Fruit fly (Drosophila melanogaster) whole organism, embryonic: Measurements from ENCODE around the gene Ptp10D.

ENCODE experiments used
- Awh ChIP-seq: fragments of 200-800 bp; sonication (Bioruptor generic); IDR thresholded peaks from 2 replicates; pipeline ENCODE4, ENCODE4 v1.3.6; 2022; ENCODE audit warnings: missing biosample characterization, missing genetic modification characterization
- CG1024 ChIP-seq: fragments of 200-800 bp; sonication (Bioruptor generic); IDR thresholded peaks from 2 replicates; pipeline ENCODE4 v1.3.6; 2022; ENCODE audit warnings: missing biosample characterization, missing genetic modification characterization
- CG12104 ChIP-seq: fragments of 200-800 bp; sonication (Bioruptor generic); optimal IDR thresholded peaks from 3 replicates; lab custom pipeline; 2016; ENCODE audit warnings: missing biosample characterization, missing genetic modification characterization
- CG12236 ChIP-seq: fragments of 200-800 bp; sonication (Bioruptor generic); optimal IDR thresholded peaks from 2 replicates; lab custom pipeline; 2016; ENCODE audit warnings: missing biosample characterization, missing genetic modification characterization
- CG14860 ChIP-seq: fragments of 200-800 bp; sonication (Bioruptor generic); IDR thresholded peaks from 3 replicates; pipeline ENCODE4 v1.3.6; 2022; ENCODE audit warnings: missing biosample characterization, missing genetic modification characterization; ENCODE audit not compliant: partially characterized antibody
- CG1603 ChIP-seq: fragments of 200-800 bp; sonication (Bioruptor generic); optimal IDR thresholded peaks from 2 replicates; lab custom pipeline; 2019; ENCODE audit warnings: missing biosample characterization, mild to moderate bottlenecking, missing genetic modification characterization, moderate library complexity
- CG16813 ChIP-seq: fragments of 200-800 bp; sonication (Bioruptor generic); IDR thresholded peaks from 3 replicates; pipeline ENCODE4 v1.3.6; 2022; ENCODE audit warnings: missing biosample characterization, missing genetic modification characterization; ENCODE audit not compliant: partially characterized antibody
- CG16863 ChIP-seq: fragments of 200-800 bp; sonication (Bioruptor generic); optimal IDR thresholded peaks from 3 replicates; lab custom pipeline; 2016; ENCODE audit warnings: missing biosample characterization, missing genetic modification characterization
- CG18599 ChIP-seq: fragments of 200-800 bp; sonication (Bioruptor generic); optimal IDR thresholded peaks from 3 replicates; lab custom pipeline; 2017; ENCODE audit warnings: missing biosample characterization, missing genetic modification characterization, mild to moderate bottlenecking, moderate library complexity, missing genetic modification reagents
- CG2202 ChIP-seq: fragments of 200-800 bp; sonication (Bioruptor generic); optimal IDR thresholded peaks from 2 replicates; lab custom pipeline; 2018; ENCODE audit warnings: missing biosample characterization, mild to moderate bottlenecking, missing genetic modification characterization
- CG2712 ChIP-seq: fragments of 200-800 bp; optimal IDR thresholded peaks from 3 replicates; lab custom pipeline; 2019; ENCODE audit warnings: missing biosample characterization, mild to moderate bottlenecking, missing genetic modification characterization, moderate library complexity
- CG31224 ChIP-seq: fragments of 200-800 bp; sonication (Bioruptor generic); IDR thresholded peaks from 2 replicates; pipeline ENCODE4 v1.3.6; 2022; ENCODE audit warnings: missing biosample characterization, missing genetic modification characterization
- CG4404 ChIP-seq: fragments of 200-800 bp; sonication (Bioruptor generic); IDR thresholded peaks from 2 replicates; pipeline ENCODE4 v1.3.6; 2022; ENCODE audit warnings: missing biosample characterization, missing genetic modification characterization
- CG5245 ChIP-seq: fragments of 200-800 bp; sonication (Bioruptor generic); optimal IDR thresholded peaks from 3 replicates; lab custom pipeline; 2016; ENCODE audit warnings: missing biosample characterization, missing genetic modification characterization
- CG7745 ChIP-seq: fragments of 200-800 bp; sonication (Bioruptor generic); optimal IDR thresholded peaks from 2 replicates; lab custom pipeline; 2018; ENCODE audit warnings: missing biosample characterization, mild to moderate bottlenecking, missing genetic modification characterization, moderate library complexity
- CG7839 ChIP-seq: fragments of 200-800 bp; sonication (Bioruptor generic); optimal IDR thresholded peaks from 3 replicates; lab custom pipeline; 2018; ENCODE audit warnings: missing biosample characterization, mild to moderate bottlenecking, missing genetic modification characterization, moderate library complexity
- CG8388 ChIP-seq: fragments of 200-800 bp; sonication (Bioruptor generic); optimal IDR thresholded peaks from 2 replicates; lab custom pipeline; 2019; ENCODE audit warnings: missing biosample characterization, mild to moderate bottlenecking, missing genetic modification characterization, moderate library complexity
- CG9437 ChIP-seq: fragments of 200-800 bp; sonication (Bioruptor generic); optimal IDR thresholded peaks from 2 replicates; lab custom pipeline; 2018; ENCODE audit warnings: missing biosample characterization, mild to moderate bottlenecking, missing genetic modification characterization
- CG9797 ChIP-seq: fragments of 200-800 bp; sonication (Bioruptor generic); optimal IDR thresholded peaks from 3 replicates; lab custom pipeline; 2018; ENCODE audit warnings: missing biosample characterization, mild to moderate bottlenecking, missing genetic modification characterization
- CG9876 ChIP-seq: fragments of 200-800 bp; sonication (Bioruptor generic); optimal IDR thresholded peaks from 2 replicates; lab custom pipeline; 2016; ENCODE audit warnings: missing biosample characterization, missing genetic modification characterization
- CG9932 ChIP-seq: fragments of 200-800 bp; sonication (Bioruptor generic); IDR thresholded peaks from 2 replicates; pipeline ENCODE4 v1.3.6; 2022; ENCODE audit warnings: missing biosample characterization, missing genetic modification characterization
- CkIIα-i1 ChIP-seq: fragments of 200-800 bp; sonication (Bioruptor generic); IDR thresholded peaks from 2 replicates; pipeline ENCODE4 v1.3.6; 2022; ENCODE audit warnings: missing biosample characterization, missing genetic modification characterization
- D ChIP-seq, 2 experiments: fragments of 200-800 bp in 1 of 2; fragments of >200 bp in 1 of 2; sonication (Bioruptor generic) in 1 of 2; optimal IDR thresholded peaks; 2 replicates in 1 of 2; 3 replicates in 1 of 2; lab custom pipeline; 2017; ENCODE audit warnings: mild to moderate bottlenecking in 1 of 2, missing biosample characterization in 1 of 2, missing genetic modification characterization in 1 of 2, missing genetic modification reagents in 1 of 2
- Fer3 ChIP-seq: fragments of 200-800 bp; sonication (Bioruptor generic); optimal IDR thresholded peaks from 2 replicates; lab custom pipeline; 2018; ENCODE audit warnings: missing biosample characterization, mild to moderate bottlenecking, missing genetic modification characterization, moderate library complexity
- Gsc ChIP-seq: fragments of 200-800 bp; sonication (Bioruptor generic); IDR thresholded peaks from 2 replicates; pipeline ENCODE4 v1.3.6; 2022; ENCODE audit warnings: missing biosample characterization, missing genetic modification characterization
- Gug ChIP-seq: fragments of 200-800 bp; sonication (Bioruptor generic); IDR thresholded peaks from 4 replicates; pipeline ENCODE4 v1.3.6; 2022; ENCODE audit warnings: missing biosample characterization, missing genetic modification characterization
- Mes4 ChIP-seq: fragments of 200-800 bp; sonication (Bioruptor generic); optimal IDR thresholded peaks from 2 replicates; lab custom pipeline; 2016; ENCODE audit warnings: missing biosample characterization, missing genetic modification characterization
- Oaz ChIP-seq: fragments of 200-800 bp; sonication (Bioruptor generic); IDR thresholded peaks from 2 replicates; pipeline ENCODE4 v1.3.6; 2022; ENCODE audit warnings: missing biosample characterization, missing genetic modification characterization
- Stat92E ChIP-seq, 3 experiments: fragments of >200 bp in 2 of 3; fragments of 200-800 bp in 1 of 3; sonication (Bioruptor generic) in 1 of 3; optimal IDR thresholded peaks; 2 replicates each; lab custom pipeline; 2017 to 2019; ENCODE audit warnings: missing biosample characterization in 3 of 3, missing genetic modification characterization in 3 of 3, mild to moderate bottlenecking in 1 of 3, moderate library complexity in 1 of 3
- cad ChIP-seq: fragments of >200 bp; optimal IDR thresholded peaks from 2 replicates; lab custom pipeline; 2017; ENCODE audit warnings: missing biosample characterization, missing genetic modification characterization
- cg ChIP-seq: fragments of 200-800 bp; sonication (Bioruptor generic); optimal IDR thresholded peaks from 3 replicates; lab custom pipeline; 2019; ENCODE audit warnings: missing biosample characterization, mild to moderate bottlenecking, missing genetic modification characterization, moderate library complexity
- dmrt11E ChIP-seq: fragments of 200-800 bp; sonication (Bioruptor generic); optimal IDR thresholded peaks from 3 replicates; lab custom pipeline; 2018; ENCODE audit warnings: missing biosample characterization, mild to moderate bottlenecking, missing genetic modification characterization, moderate library complexity
- emc ChIP-seq: fragments of 200-800 bp; sonication (Bioruptor generic); optimal IDR thresholded peaks from 2 replicates; lab custom pipeline; 2016; ENCODE audit warnings: missing biosample characterization, missing genetic modification characterization
- ems ChIP-seq: fragments of 200-800 bp; sonication (Bioruptor generic); optimal IDR thresholded peaks from 3 replicates; lab custom pipeline; 2016; ENCODE audit warnings: missing biosample characterization, missing genetic modification characterization
- ewg ChIP-seq: fragments of 200-800 bp; sonication (Bioruptor generic); optimal IDR thresholded peaks from 3 replicates; lab custom pipeline; 2017; ENCODE audit warnings: mild to moderate bottlenecking, missing biosample characterization, missing genetic modification reagents, missing genetic modification characterization
- eyg ChIP-seq: fragments of 200-800 bp; sonication (Bioruptor generic); optimal IDR thresholded peaks from 3 replicates; lab custom pipeline; 2016; ENCODE audit warnings: missing biosample characterization, missing genetic modification characterization
- kay ChIP-seq: fragments of 200-800 bp; sonication (Bioruptor generic); optimal IDR thresholded peaks from 2 replicates; lab custom pipeline; 2016; ENCODE audit warnings: missing biosample characterization, missing genetic modification characterization
- onecut ChIP-seq: fragments of 200-800 bp; sonication (Bioruptor generic); IDR thresholded peaks from 2 replicates; pipeline ENCODE4 v1.3.6; 2022; ENCODE audit warnings: missing biosample characterization, missing genetic modification characterization
- pfk ChIP-seq: fragments of 200-800 bp; sonication (Bioruptor generic); optimal IDR thresholded peaks from 2 replicates; lab custom pipeline; 2018; ENCODE audit warnings: missing biosample characterization, mild to moderate bottlenecking, missing genetic modification characterization, moderate library complexity
- pita ChIP-seq: fragments of 200-800 bp; sonication (Bioruptor generic); optimal IDR thresholded peaks from 2 replicates; lab custom pipeline; 2017; ENCODE audit warnings: missing biosample characterization, mild to moderate bottlenecking, missing genetic modification characterization
- ranshi ChIP-seq: fragments of 200-800 bp; sonication (Bioruptor generic); IDR thresholded peaks from 2 replicates; pipeline ENCODE4 v1.3.6; 2022; ENCODE audit warnings: missing biosample characterization, missing genetic modification characterization
- repo ChIP-seq: fragments of 200-800 bp; sonication (Bioruptor generic); optimal IDR thresholded peaks from 2 replicates; lab custom pipeline; 2016; ENCODE audit warnings: missing biosample characterization, missing genetic modification characterization
- run ChIP-seq: fragments of 200-800 bp; sonication (Bioruptor generic); optimal IDR thresholded peaks from 3 replicates; lab custom pipeline; 2018; ENCODE audit warnings: missing biosample characterization, mild to moderate bottlenecking, missing genetic modification characterization
- sens-2 ChIP-seq: fragments of 200-800 bp; sonication (Bioruptor generic); IDR thresholded peaks from 2 replicates; pipeline ENCODE4 v1.3.6; 2022; ENCODE audit warnings: missing biosample characterization, missing genetic modification characterization
- tap ChIP-seq: fragments of 200-800 bp; optimal IDR thresholded peaks from 3 replicates; lab custom pipeline; 2019; ENCODE audit warnings: missing biosample characterization, mild to moderate bottlenecking, missing genetic modification characterization, moderate library complexity
- tup ChIP-seq: fragments of 200-800 bp; sonication (Bioruptor generic); optimal IDR thresholded peaks from 2 replicates; lab custom pipeline; 2016; ENCODE audit warnings: missing biosample characterization, mild to moderate bottlenecking, missing genetic modification characterization, moderate library complexity
- twi ChIP-seq: fragments of 200-800 bp; optimal IDR thresholded peaks from 2 replicates; lab custom pipeline; 2019; ENCODE audit warnings: missing biosample characterization, mild to moderate bottlenecking, missing genetic modification characterization, moderate library complexity
- wdn ChIP-seq: fragments of 200-800 bp; sonication (Bioruptor generic); IDR thresholded peaks from 2 replicates; pipeline ENCODE4 v1.3.6; 2022; ENCODE audit warnings: missing biosample characterization, missing genetic modification characterization
- zfh2 ChIP-seq: fragments of 200-800 bp; sonication (Bioruptor generic); optimal IDR thresholded peaks from 2 replicates; lab custom pipeline; 2016; ENCODE audit warnings: missing biosample characterization, missing genetic modification characterization

Ptp10D gene

DNA sequence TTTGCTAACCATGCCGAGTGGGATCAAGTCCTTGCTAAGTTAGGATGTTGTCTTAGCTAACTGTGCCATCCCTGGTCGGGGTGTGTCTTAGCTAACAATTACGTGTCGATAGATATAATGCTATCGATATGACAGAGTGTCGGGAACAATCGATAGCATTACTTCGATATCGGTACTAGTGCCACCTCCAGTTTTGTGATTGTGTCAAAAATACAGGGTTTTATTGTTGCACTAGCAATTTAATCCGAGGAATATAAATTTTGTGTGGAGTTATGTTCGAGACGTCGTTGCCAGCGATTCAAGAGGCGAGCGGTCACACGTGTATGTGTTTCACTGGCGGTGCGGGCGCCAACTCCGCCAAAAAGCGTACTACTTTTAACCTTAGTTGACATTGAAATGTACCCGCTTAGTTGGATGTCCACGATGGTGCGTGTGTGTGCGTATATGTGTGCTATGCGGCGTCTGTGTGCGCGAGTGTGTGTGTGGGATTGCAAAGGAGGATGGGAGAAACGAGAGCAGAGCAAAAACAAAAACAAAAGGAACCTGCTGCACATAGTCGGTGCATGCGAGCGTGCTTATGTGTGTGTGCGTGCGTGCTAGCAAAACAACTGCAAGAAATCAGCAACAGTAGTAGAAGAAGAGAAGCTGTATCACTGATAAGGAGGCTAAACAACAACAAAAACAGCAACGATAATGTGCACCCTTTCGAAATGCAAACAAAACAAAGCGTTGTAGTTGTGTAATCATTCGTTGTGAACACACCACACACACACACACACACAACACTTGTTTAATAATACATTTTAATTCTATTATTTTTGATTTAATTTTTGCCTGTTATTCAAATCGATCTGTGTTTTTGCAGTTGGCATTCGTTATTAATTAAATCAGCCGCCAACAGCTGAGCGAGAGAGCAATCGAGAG, 73.4 kb downstream of the Ptp10D start, which contains the start of gene PhKgamma (continued):
- TF ChIP-seq ewg (GFP tag; lab: Kevin White, UChicago) (no peak), tap (tag; lab: Kevin White, UChicago) (no peak), CG8388 (GFP tag; lab: Kevin White, UChicago) (no peak), Gug (GFP tag; lab: Robert Waterston, UW) (no peak; the same call in 3 of the 4 replicates), Fer3 (tag; lab: Kevin White, UChicago) (no peak), CG9876 (GFP tag; lab: Kevin White, UChicago) (no peak), zfh2 (GFP tag; lab: Kevin White, UChicago) (no peak), tup (GFP tag; lab: Kevin White, UChicago) (no peak), CG9932 (GFP tag; lab: Robert Waterston, UW) (no peak; the same call in 1 of the 2 replicates), CG16813 (GFP tag; lab: Robert Waterston, UW) (peak; percentile 93), CG18599 (GFP tag; lab: Kevin White, UChicago) (peak; percentile 53), CG14860 (GFP tag; lab: Robert Waterston, UW) (peak; percentile 77), CG4404 (GFP tag; lab: Robert Waterston, UW) (no peak), kay (GFP tag; lab: Kevin White, UChicago) (no peak), cad (GFP tag; lab: Kevin White, UChicago) (peak; percentile 17), CG12104 (GFP tag; lab: Kevin White, UChicago) (no peak), Oaz (no peak), CG31224 (GFP tag; lab: Robert Waterston, UW) (no peak), ems (GFP tag; lab: Kevin White, UChicago) (no peak), ranshi (GFP tag; lab: Robert Waterston, UW) (no peak), CG2712 (tag; lab: Kevin White, UChicago) (peak; percentile 43), CG1603 (peak; percentile 92), wdn (GFP tag; lab: Robert Waterston, UW) (no peak), run (no peak), Stat92E (GFP tag; optimal IDR thresholded peaks at IDR 0.05; lab: Kevin White, UChicago) (no peak), CG7839 (tag; lab: Kevin White, UChicago) (no peak), pita (GFP tag; lab: Kevin White, UChicago) (peak; percentile 98), CG16863 (GFP tag; lab: Kevin White, UChicago) (no peak), CkIIα-i1 (GFP tag; lab: Robert Waterston, UW) (no peak), eyg (GFP tag; lab: Kevin White, UChicago) (no peak), twi (no peak), Awh (GFP tag; lab: Robert Waterston, UW) (no peak), cg (GFP tag; lab: Kevin White, UChicago) (peak; percentile 97), CG5245 (GFP tag; lab: Kevin White, UChicago) (no peak), emc (GFP tag; lab: Kevin White, UChicago) (no peak), CG9437 (GFP tag; lab: Kevin White, UChicago) (no peak), D (optimal IDR thresholded peaks at IDR 0.05; lab: Kevin White, UChicago) (peak; percentile 86), D (GFP tag; optimal IDR thresholded peaks at IDR 0.05; lab: Kevin White, UChicago) (no peak), sens-2 (GFP tag; lab: Robert Waterston, UW) (no peak), CG7745 (tag; lab: Kevin White, UChicago) (no peak), CG1024 (GFP tag; lab: Robert Waterston, UW) (no peak), Mes4 (GFP tag; lab: Kevin White, UChicago) (no peak), dmrt11E (tag; lab: Kevin White, UChicago) (no peak), onecut (GFP tag; lab: Robert Waterston, UW) (no peak; the same call in 1 of the 2 replicates), CG12236 (GFP tag; lab: Kevin White, UChicago) (no peak), pfk (GFP tag; lab: Kevin White, UChicago) (no peak), Gsc (GFP tag; lab: Robert Waterston, UW) (no peak), CG2202 (tag; lab: Kevin White, UChicago) (no peak), CG9797 (GFP tag; lab: Kevin White, UChicago) (peak; percentile 44), repo (no peak)
